In genomic region chrX:16782175-16782916, dm6 we compare ENCODE assay signal across 1 fruit fly cellular context.
TF ChIP-seq lines count a peak whose summit lies in the region.

No protein-coding gene starts in this region.

TF ChIP-seq in whole organism, embryonic, 481 proteins besides CTCF, POLR2A, EP300 and RAD21 (continued from another document and continues in another):
- TF ChIP-seq CG18262 (tag; optimal IDR thresholded peaks at IDR 0.05; lab: Kevin White, UChicago) (peak; percentile 49), Fer2 (tag; optimal IDR thresholded peaks at IDR 0.05; lab: Kevin White, UChicago) (no peak), GATAe (GFP tag; conservative IDR thresholded peaks at IDR 0.05; lab: Robert Waterston, UW) (no peak), phol (tag; optimal IDR thresholded peaks at IDR 0.05; lab: Kevin White, UChicago) (peak; percentile 55), Atf3 (GFP tag; optimal IDR thresholded peaks at IDR 0.05; lab: Kevin White, UChicago) (no peak), ab (GFP tag; optimal IDR thresholded peaks at IDR 0.05; lab: Kevin White, UChicago) (no peak), Gug (GFP tag; IDR thresholded peaks at IDR 0.05; lab: Robert Waterston, UW) (0 out of 4 replicates have a peak, but pooled peaks have one; percentile 26), ranshi (GFP tag; IDR thresholded peaks at IDR 0.05; lab: Robert Waterston, UW) (0 out of 2 replicates have a peak, but pooled peaks have one; percentile 48), CG30020 (tag; optimal IDR thresholded peaks at IDR 0.05; lab: Kevin White, UChicago) (no peak), run (tag; optimal IDR thresholded peaks at IDR 0.05; lab: Kevin White, UChicago) (peak; percentile 37), pros (GFP tag; optimal IDR thresholded peaks at IDR 0.05; lab: Kevin White, UChicago) (no peak), sob (GFP tag; IDR thresholded peaks at IDR 0.05; lab: Robert Waterston, UW) (peak; percentile 45), ci (GFP tag; IDR thresholded peaks at IDR 0.05; lab: Robert Waterston, UW) (0 out of 3 replicates have a peak, but pooled peaks have one; percentile 65), dm (GFP tag; optimal IDR thresholded peaks at IDR 0.05; lab: Kevin White, UChicago) (peak; percentile 9), otp (GFP tag; IDR thresholded peaks at IDR 0.05; lab: Robert Waterston, UW) (peak; percentile 60; the same call in 1 of the 3 replicates), ato (GFP tag; IDR thresholded peaks at IDR 0.05; lab: Robert Waterston, UW; ENCODE audit: partially characterized antibody) (no peak), exex (tag; optimal IDR thresholded peaks at IDR 0.05; lab: Kevin White, UChicago) (no peak), CG14050 (GFP tag; IDR thresholded peaks at IDR 0.05; lab: Robert Waterston, UW) (peak; percentile 59), crp (GFP tag; optimal IDR thresholded peaks at IDR 0.05; lab: Kevin White, UChicago) (peak in 1 of 2 experiments; percentile 3), CG31441 (GFP tag; IDR thresholded peaks at IDR 0.05; lab: Robert Waterston, UW) (0 out of 2 replicates have a peak, but pooled peaks have one; percentile 26), gem (tag; optimal IDR thresholded peaks at IDR 0.05; lab: Kevin White, UChicago) (peak; percentile 70), MESR4 (GFP tag; optimal IDR thresholded peaks at IDR 0.05; lab: Kevin White, UChicago) (no peak), NC2β (GFP tag; optimal IDR thresholded peaks at IDR 0.05; lab: Kevin White, UChicago) (no peak), CG11456 (GFP tag; IDR thresholded peaks at IDR 0.05; lab: Robert Waterston, UW) (peak; percentile 59; the same call in 1 of the 3 replicates), pita (GFP tag; optimal IDR thresholded peaks at IDR 0.05; lab: Kevin White, UChicago) (no peak), BEAF-32 (GFP tag; optimal IDR thresholded peaks at IDR 0.05; lab: Kevin White, UChicago) (no peak), psq (GFP tag; optimal IDR thresholded peaks at IDR 0.05; lab: Kevin White, UChicago) (no peak), Sin3A (optimal IDR thresholded peaks at IDR 0.05; lab: Kevin White, UChicago) (no peak), B-H2 (GFP tag; optimal IDR thresholded peaks at IDR 0.05; lab: Kevin White, UChicago) (no peak), mirr (GFP tag; optimal IDR thresholded peaks at IDR 0.05; lab: Kevin White, UChicago) (peak; percentile 45), Neu2 (GFP tag; optimal IDR thresholded peaks at IDR 0.05; lab: Kevin White, UChicago; ENCODE audit: borderline replicate concordance) (no peak), Dip2 (GFP tag; IDR thresholded peaks at IDR 0.05; lab: Robert Waterston, UW) (no peak), CG10274 (GFP tag; optimal IDR thresholded peaks at IDR 0.05; lab: Kevin White, UChicago) (peak; percentile 10), lov (optimal IDR thresholded peaks at IDR 0.05; lab: Kevin White, UChicago) (no peak), lov (GFP tag; IDR thresholded peaks at IDR 0.05; lab: Robert Waterston, UW) (0 out of 3 replicates have a peak, but pooled peaks have one; percentile 42), CG18476 (GFP tag; optimal IDR thresholded peaks at IDR 0.05; lab: Kevin White, UChicago) (peak; percentile 34), CG11247 (GFP tag; IDR thresholded peaks at IDR 0.05; lab: Robert Waterston, UW) (no peak), CG31365 (tag; optimal IDR thresholded peaks at IDR 0.05; lab: Kevin White, UChicago) (peak; percentile 30), rib (GFP tag; IDR thresholded peaks at IDR 0.05; lab: Robert Waterston, UW) (no peak), Gsc (GFP tag; IDR thresholded peaks at IDR 0.05; lab: Robert Waterston, UW) (no peak), MBD-R2 (GFP tag; IDR thresholded peaks at IDR 0.05; lab: Robert Waterston, UW) (no peak), CG11723 (GFP tag; optimal IDR thresholded peaks at IDR 0.05; lab: Kevin White, UChicago) (peak; percentile 21), CHES-1-like (GFP tag; optimal IDR thresholded peaks at IDR 0.05; lab: Kevin White, UChicago) (peak; percentile 2), CG5245 (GFP tag; optimal IDR thresholded peaks at IDR 0.05; lab: Kevin White, UChicago) (peak; percentile 34), amos (GFP tag; IDR thresholded peaks at IDR 0.05; lab: Robert Waterston, UW; ENCODE audit: partially characterized antibody) (no peak; the same call in 1 of the 2 replicates), CG7839 (tag; optimal IDR thresholded peaks at IDR 0.05; lab: Kevin White, UChicago) (peak; percentile 60), CG13287 (GFP tag; IDR thresholded peaks at IDR 0.05; lab: Robert Waterston, UW; ENCODE audit: partially characterized antibody) (0 out of 2 replicates have a peak, but pooled peaks have one; percentile 20), Sry-β (GFP tag; optimal IDR thresholded peaks at IDR 0.05; lab: Kevin White, UChicago) (no peak), CG2129 (GFP tag; IDR thresholded peaks at IDR 0.05; lab: Robert Waterston, UW; ENCODE audit: partially characterized antibody) (no peak), CG4707 (GFP tag; optimal IDR thresholded peaks at IDR 0.05; lab: Kevin White, UChicago) (no peak), CG4854 (GFP tag; optimal IDR thresholded peaks at IDR 0.05; lab: Kevin White, UChicago) (peak; percentile 26), Pdp1 (GFP tag; optimal IDR thresholded peaks at IDR 0.05; lab: Kevin White, UChicago) (peak; percentile 38 to 49), CG10147 (GFP tag; optimal IDR thresholded peaks at IDR 0.05; lab: Kevin White, UChicago) (peak; percentile 25), hb (GFP tag; IDR thresholded peaks at IDR 0.05; lab: Robert Waterston, UW; ENCODE audit: partially characterized antibody) (no peak), CG1792 (GFP tag; optimal IDR thresholded peaks at IDR 0.05; lab: Kevin White, UChicago) (no peak), mld (GFP tag; IDR thresholded peaks at IDR 0.05; lab: Robert Waterston, UW; ENCODE audit: partially characterized antibody) (no peak; the same call in 2 of the 3 replicates), Taf1 (GFP tag; IDR thresholded peaks at IDR 0.05; lab: Robert Waterston, UW) (0 out of 2 replicates have a peak, but pooled peaks have one; percentile 39), HLH4C (GFP tag; IDR thresholded peaks at IDR 0.05; lab: Robert Waterston, UW; ENCODE audit: partially characterized antibody) (no peak), HLHmδ (GFP tag; optimal IDR thresholded peaks at IDR 0.05; lab: Kevin White, UChicago) (no peak), CG34376 (GFP tag; optimal IDR thresholded peaks at IDR 0.05; lab: Kevin White, UChicago) (peak; percentile 32), CG15011 (GFP tag; optimal IDR thresholded peaks at IDR 0.05; lab: Kevin White, UChicago) (no peak), gsb (GFP tag; IDR thresholded peaks at IDR 0.05; lab: Robert Waterston, UW) (no peak), bcd (GFP tag; optimal IDR thresholded peaks at IDR 0.05; lab: Kevin White, UChicago) (peak; percentile 48), CG9215 (GFP tag; IDR thresholded peaks at IDR 0.05; lab: Robert Waterston, UW) (peak; percentile 29; the same call in 1 of the 2 replicates), CG9817 (tag; optimal IDR thresholded peaks at IDR 0.05; lab: Kevin White, UChicago) (peak; percentile 38), CG17328 (GFP tag; IDR thresholded peaks at IDR 0.05; lab: Robert Waterston, UW) (peak; percentile 57), dati (GFP tag; IDR thresholded peaks at IDR 0.05; lab: Robert Waterston, UW) (no peak), pfk (GFP tag; optimal IDR thresholded peaks at IDR 0.05; lab: Kevin White, UChicago) (no peak), da (GFP tag; optimal IDR thresholded peaks at IDR 0.05; lab: Kevin White, UChicago) (peak; percentile 24), ac (GFP tag; optimal IDR thresholded peaks at IDR 0.05; lab: Kevin White, UChicago) (no peak), caup (GFP tag; optimal IDR thresholded peaks at IDR 0.05; lab: Kevin White, UChicago; ENCODE audit: severe bottlenecking) (peak; percentile 38), CG2120 (GFP tag; optimal IDR thresholded peaks at IDR 0.05; lab: Kevin White, UChicago) (peak; percentile 60), ewg (GFP tag; optimal IDR thresholded peaks at IDR 0.05; lab: Kevin White, UChicago) (peak; percentile 29), fru (optimal IDR thresholded peaks at IDR 0.05; lab: Kevin White, UChicago) (no peak), Abd-B (GFP tag; optimal IDR thresholded peaks at IDR 0.05; lab: Kevin White, UChicago) (peak; percentile 4), Max (GFP tag; optimal IDR thresholded peaks at IDR 0.05; lab: Kevin White, UChicago) (peak; percentile 17), repo (GFP tag; optimal IDR thresholded peaks at IDR 0.05; lab: Kevin White, UChicago) (peak; percentile 21), Oaz (GFP tag; IDR thresholded peaks at IDR 0.05; lab: Robert Waterston, UW) (no peak), sna (GFP tag; IDR thresholded peaks at IDR 0.05; lab: Robert Waterston, UW; ENCODE audit: partially characterized antibody) (no peak), disco-r (GFP tag; optimal IDR thresholded peaks at IDR 0.05; lab: Kevin White, UChicago) (no peak), Asciz (GFP tag; optimal IDR thresholded peaks at IDR 0.05; lab: Kevin White, UChicago) (peak; percentile 25), CG3995 (GFP tag; optimal IDR thresholded peaks at IDR 0.05; lab: Kevin White, UChicago) (no peak), CG17802 (tag; optimal IDR thresholded peaks at IDR 0.05; lab: Kevin White, UChicago) (peak; percentile 13), D19A (tag; optimal IDR thresholded peaks at IDR 0.05; lab: Kevin White, UChicago) (peak; percentile 9), bsh (GFP tag; optimal IDR thresholded peaks at IDR 0.05; lab: Kevin White, UChicago) (peak in 1 of 2 experiments; percentile 62), sens (GFP tag; lab: Kevin White, UChicago) (peak; percentile 82), CG6813 (GFP tag; optimal IDR thresholded peaks at IDR 0.05; lab: Kevin White, UChicago) (peak; percentile 9), Hmx (GFP tag; optimal IDR thresholded peaks at IDR 0.05; lab: Kevin White, UChicago) (no peak), CG12155 (GFP tag; optimal IDR thresholded peaks at IDR 0.05; lab: Kevin White, UChicago) (peak; percentile 38), Optix (GFP tag; IDR thresholded peaks at IDR 0.05; lab: Robert Waterston, UW) (peak; percentile 60; the same call in 1 of the 3 replicates), oc (tag; optimal IDR thresholded peaks at IDR 0.05; lab: Kevin White, UChicago) (no peak), kah (GFP tag; optimal IDR thresholded peaks at IDR 0.05; lab: Kevin White, UChicago) (no peak), Vsx1 (GFP tag; optimal IDR thresholded peaks at IDR 0.05; lab: Kevin White, UChicago) (no peak), CG8765 (GFP tag; IDR thresholded peaks at IDR 0.05; lab: Robert Waterston, UW) (no peak), tll (GFP tag; optimal IDR thresholded peaks at IDR 0.05; lab: Kevin White, UChicago) (no peak), CkIIα-i1 (GFP tag; IDR thresholded peaks at IDR 0.05; lab: Robert Waterston, UW) (no peak), pho (GFP tag; optimal IDR thresholded peaks at IDR 0.05; lab: Kevin White, UChicago) (peak; percentile 39), CG17385 (GFP tag; optimal IDR thresholded peaks at IDR 0.05; lab: Kevin White, UChicago) (peak; percentile 32), CG11504 (tag; optimal IDR thresholded peaks at IDR 0.05; lab: Kevin White, UChicago) (peak; percentile 60), CG7928 (GFP tag; optimal IDR thresholded peaks at IDR 0.05; lab: Kevin White, UChicago) (no peak), Mes4 (GFP tag; optimal IDR thresholded peaks at IDR 0.05; lab: Kevin White, UChicago) (peak; percentile 36), esg (GFP tag; conservative IDR thresholded peaks at IDR 0.05; lab: Robert Waterston, UW) (peak; percentile 35), CG11695 (GFP tag; IDR thresholded peaks at IDR 0.05; lab: Robert Waterston, UW) (peak; percentile 50; the same call in 1 of the 3 replicates), CG2678 (tag; optimal IDR thresholded peaks at IDR 0.05; lab: Kevin White, UChicago) (peak; percentile 58), tin (GFP tag; optimal IDR thresholded peaks at IDR 0.05; lab: Kevin White, UChicago) (peak; percentile 53), Hr78 (GFP tag; optimal IDR thresholded peaks at IDR 0.05; lab: Kevin White, UChicago) (no peak), H15 (GFP tag; IDR thresholded peaks at IDR 0.05; lab: Robert Waterston, UW) (0 out of 3 replicates have a peak, but pooled peaks have one; percentile 49), CG10654 (GFP tag; optimal IDR thresholded peaks at IDR 0.05; lab: Kevin White, UChicago) (no peak), Doc2 (GFP tag; IDR thresholded peaks at IDR 0.05; lab: Robert Waterston, UW) (no peak), mam (GFP tag; optimal IDR thresholded peaks at IDR 0.05; lab: Kevin White, UChicago) (peak; percentile 41), zf30C (GFP tag; optimal IDR thresholded peaks at IDR 0.05; lab: Kevin White, UChicago) (peak; percentile 43), Aef1 (GFP tag; IDR thresholded peaks at IDR 0.05; lab: Robert Waterston, UW) (peak; percentile 44; the same call in 1 of the 3 replicates), emc (GFP tag; optimal IDR thresholded peaks at IDR 0.05; lab: Kevin White, UChicago) (no peak), CG9876 (GFP tag; optimal IDR thresholded peaks at IDR 0.05; lab: Kevin White, UChicago) (peak; percentile 39), pnt (GFP tag; optimal IDR thresholded peaks at IDR 0.05; lab: Kevin White, UChicago) (peak; percentile 53), hth (optimal IDR thresholded peaks at IDR 0.05; lab: Kevin White, UChicago) (no peak), Xrp1 (GFP tag; IDR thresholded peaks at IDR 0.05; lab: Robert Waterston, UW) (peak; percentile 45; the same call in 1 of the 2 replicates), sisA (GFP tag; IDR thresholded peaks at IDR 0.05; lab: Robert Waterston, UW) (peak; percentile 46), dpn (GFP tag; optimal IDR thresholded peaks at IDR 0.05; lab: Kevin White, UChicago) (peak; percentile 47 to 59), CG14710 (tag; optimal IDR thresholded peaks at IDR 0.05; lab: Kevin White, UChicago) (peak; percentile 23), CG15479 (GFP tag; optimal IDR thresholded peaks at IDR 0.05; lab: Kevin White, UChicago) (no peak), chm (GFP tag; IDR thresholded peaks at IDR 0.05; lab: Robert Waterston, UW) (peak; percentile 42; the same call in 1 of the 2 replicates), fd96Cb (tag; optimal IDR thresholded peaks at IDR 0.05; lab: Kevin White, UChicago) (peak; percentile 42), pzg (GFP tag; optimal IDR thresholded peaks at IDR 0.05; lab: Kevin White, UChicago) (no peak), fu2 (GFP tag; optimal IDR thresholded peaks at IDR 0.05; lab: Kevin White, UChicago) (no peak), CG13775 (GFP tag; optimal IDR thresholded peaks at IDR 0.05; lab: Kevin White, UChicago) (peak; percentile 32), ssp (GFP tag; IDR thresholded peaks at IDR 0.05; lab: Robert Waterston, UW) (no peak), CG2116 (GFP tag; optimal IDR thresholded peaks at IDR 0.05; lab: Kevin White, UChicago) (no peak), CG14014 (GFP tag; IDR thresholded peaks at IDR 0.05; lab: Robert Waterston, UW) (0 out of 2 replicates have a peak, but pooled peaks have one; percentile 32), CG17829 (tag; optimal IDR thresholded peaks at IDR 0.05; lab: Kevin White, UChicago) (no peak)
